Fruit fly (Drosophila melanogaster) whole organism, embryonic: ENCODE measurements around the gene PpV.
A peak's percentile ranks its signal among the peaks of the same experiment; 100 is the strongest.

Source experiments
- Bgb ChIP-seq: fragments of 200-800 bp; sonication (Bioruptor generic); IDR thresholded peaks from 2 replicates; pipeline ENCODE4 v1.3.6; 2022; ENCODE audit warnings: missing biosample characterization, missing genetic modification characterization; ENCODE audit not compliant: partially characterized antibody
- Blimp-1 ChIP-seq: fragments of 200-800 bp; sonication (Bioruptor generic); optimal IDR thresholded peaks from 3 replicates; lab custom pipeline; 2018; ENCODE audit warnings: missing biosample characterization, missing genetic modification characterization, mild to moderate bottlenecking, moderate library complexity, missing genetic modification reagents
- CG10366 ChIP-seq: fragments of 200-800 bp; sonication (Bioruptor generic); IDR thresholded peaks from 2 replicates; pipeline ENCODE4 v1.3.6; 2022; ENCODE audit warnings: missing biosample characterization, missing genetic modification characterization
- CG11504 ChIP-seq: fragments of 200-800 bp; sonication (Bioruptor generic); optimal IDR thresholded peaks from 3 replicates; lab custom pipeline; 2019; ENCODE audit warnings: missing biosample characterization, mild to moderate bottlenecking, missing genetic modification characterization, moderate library complexity
- CG13424 ChIP-seq: fragments of 200-800 bp; sonication (Bioruptor generic); optimal IDR thresholded peaks from 2 replicates; lab custom pipeline; 2019; ENCODE audit warnings: missing biosample characterization, mild to moderate bottlenecking, missing genetic modification characterization, moderate library complexity
- CG14965 ChIP-seq: fragments of 200-800 bp; sonication (Bioruptor generic); optimal IDR thresholded peaks from 2 replicates; lab custom pipeline; 2016; ENCODE audit warnings: missing biosample characterization, missing genetic modification characterization, borderline replicate concordance
- CG16815 ChIP-seq: fragments of 200-800 bp; sonication (Bioruptor generic); optimal IDR thresholded peaks from 3 replicates; lab custom pipeline; 2017; ENCODE audit warnings: missing biosample characterization, mild to moderate bottlenecking, missing genetic modification characterization
- CG17361 ChIP-seq: fragments of 200-800 bp; sonication (Bioruptor generic); IDR thresholded peaks from 3 replicates; pipeline ENCODE4 v1.3.6; 2022; ENCODE audit warnings: missing biosample characterization, missing genetic modification characterization
- CG18011 ChIP-seq: fragments of 200-800 bp; sonication (Bioruptor generic); optimal IDR thresholded peaks from 2 replicates; lab custom pipeline; 2017; ENCODE audit warnings: missing biosample characterization, missing genetic modification characterization, mild to moderate bottlenecking, moderate library complexity, missing genotype
- CG2889 ChIP-seq: fragments of 200-800 bp; sonication (Bioruptor generic); IDR thresholded peaks from 3 replicates; pipeline ENCODE4 v1.3.6; 2022; ENCODE audit warnings: missing biosample characterization, missing genetic modification characterization
- CG3281 ChIP-seq: fragments of 200-800 bp; sonication (Bioruptor generic); optimal IDR thresholded peaks from 3 replicates; lab custom pipeline; 2017; ENCODE audit warnings: missing biosample characterization, mild to moderate bottlenecking, missing genetic modification characterization
- CG3995 ChIP-seq: fragments of 200-800 bp; sonication (Bioruptor generic); optimal IDR thresholded peaks from 3 replicates; lab custom pipeline; 2016; ENCODE audit warnings: missing biosample characterization, missing genetic modification characterization
- CG4328 ChIP-seq: fragments of 200-800 bp; sonication (Bioruptor generic); optimal IDR thresholded peaks from 3 replicates; lab custom pipeline; 2017; ENCODE audit warnings: missing biosample characterization, missing genetic modification reagents, missing genetic modification characterization
- CG4360 ChIP-seq: fragments of 200-800 bp; sonication (Bioruptor generic); IDR thresholded peaks from 2 replicates; pipeline ENCODE4 v1.3.6; 2022; ENCODE audit warnings: missing biosample characterization, missing genetic modification characterization
- CG6175 ChIP-seq: fragments of 200-800 bp; sonication (Bioruptor generic); IDR thresholded peaks from 3 replicates; pipeline ENCODE4 v1.3.6; 2022; ENCODE audit warnings: missing biosample characterization, missing genetic modification characterization
- CG6683 ChIP-seq: fragments of 200-800 bp; sonication (Bioruptor generic); optimal IDR thresholded peaks from 2 replicates; lab custom pipeline; 2017; ENCODE audit warnings: missing biosample characterization, mild to moderate bottlenecking, missing genetic modification characterization, missing genetic modification reagents
- CG6813 ChIP-seq: fragments of 200-800 bp; sonication (Bioruptor generic); optimal IDR thresholded peaks from 2 replicates; lab custom pipeline; 2017; ENCODE audit warnings: missing biosample characterization, missing genetic modification characterization, mild to moderate bottlenecking, moderate library complexity, missing genetic modification reagents
- CG7357 ChIP-seq: fragments of 200-800 bp; sonication (Bioruptor generic); IDR thresholded peaks from 3 replicates; pipeline ENCODE4 v1.3.6; 2022; ENCODE audit warnings: missing biosample characterization, missing genetic modification characterization
- CG7372 ChIP-seq: fragments of 200-800 bp; sonication (Bioruptor generic); IDR thresholded peaks from 2 replicates; pipeline ENCODE4 v1.3.6; 2022; ENCODE audit warnings: missing biosample characterization, missing genetic modification characterization
- CG7928 ChIP-seq: fragments of 200-800 bp; sonication (Bioruptor generic); optimal IDR thresholded peaks from 2 replicates; lab custom pipeline; 2017; ENCODE audit warnings: missing biosample characterization, mild to moderate bottlenecking, missing genetic modification characterization
- D ChIP-seq, 2 experiments: fragments of 200-800 bp in 1 of 2; fragments of >200 bp in 1 of 2; sonication (Bioruptor generic) in 1 of 2; optimal IDR thresholded peaks; 2 replicates in 1 of 2; 3 replicates in 1 of 2; lab custom pipeline; 2017; ENCODE audit warnings: mild to moderate bottlenecking in 1 of 2, missing biosample characterization in 1 of 2, missing genetic modification characterization in 1 of 2, missing genetic modification reagents in 1 of 2
- D19A ChIP-seq: fragments of 200-800 bp; optimal IDR thresholded peaks from 3 replicates; lab custom pipeline; 2019; ENCODE audit warnings: missing biosample characterization, mild to moderate bottlenecking, missing genetic modification characterization, moderate library complexity
- Doc2 ChIP-seq: fragments of 200-800 bp; sonication (Bioruptor generic); IDR thresholded peaks from 2 replicates; pipeline ENCODE4 v1.3.6; 2022; ENCODE audit warnings: missing biosample characterization, missing genetic modification characterization
- Hr78 ChIP-seq, 2 experiments: fragments of 200-800 bp in 1 of 2; fragments of >200 bp in 1 of 2; sonication (Bioruptor generic) in 1 of 2; optimal IDR thresholded peaks; 2 replicates each; lab custom pipeline; 2017 to 2019; ENCODE audit warnings: missing biosample characterization in 2 of 2, missing genetic modification characterization in 2 of 2, mild to moderate bottlenecking in 1 of 2, moderate library complexity in 1 of 2
- Nf-YC ChIP-seq: fragments of 200-800 bp; optimal IDR thresholded peaks from 3 replicates; lab custom pipeline; 2019; ENCODE audit warnings: missing biosample characterization, mild to moderate bottlenecking, missing genetic modification characterization, moderate library complexity
- TFAM ChIP-seq: fragments of 200-800 bp; sonication (Bioruptor generic); optimal IDR thresholded peaks from 2 replicates; lab custom pipeline; 2017; ENCODE audit warnings: missing biosample characterization, missing genetic modification characterization, inconsistent platforms
- bbx ChIP-seq: fragments of 200-800 bp; sonication (Bioruptor generic); IDR thresholded peaks from 2 replicates; pipeline ENCODE4 v1.3.6; 2022; ENCODE audit warnings: missing biosample characterization, missing genetic modification characterization; ENCODE audit not compliant: partially characterized antibody
- cas ChIP-seq: fragments of 200-800 bp; sonication (Bioruptor generic); IDR thresholded peaks from 2 replicates; pipeline ENCODE4 v1.3.6; 2022; ENCODE audit warnings: missing biosample characterization, missing genetic modification characterization
- cato ChIP-seq: fragments of 200-800 bp; sonication (Bioruptor generic); optimal IDR thresholded peaks from 2 replicates; lab custom pipeline; 2016; ENCODE audit warnings: missing biosample characterization, missing genetic modification characterization, borderline replicate concordance
- chinmo ChIP-seq: fragments of 200-800 bp; sonication (Bioruptor generic); IDR thresholded peaks from 4 replicates; pipeline ENCODE4 v1.3.6; 2022; ENCODE audit warnings: missing biosample characterization, missing genetic modification characterization; ENCODE audit not compliant: partially characterized antibody
- ci ChIP-seq: fragments of 200-800 bp; sonication (Bioruptor generic); IDR thresholded peaks from 3 replicates; pipeline ENCODE4 v1.3.6; 2022; ENCODE audit warnings: missing biosample characterization, missing genetic modification characterization
- ewg ChIP-seq: fragments of 200-800 bp; sonication (Bioruptor generic); optimal IDR thresholded peaks from 3 replicates; lab custom pipeline; 2017; ENCODE audit warnings: mild to moderate bottlenecking, missing biosample characterization, missing genetic modification reagents, missing genetic modification characterization
- fu2 ChIP-seq: fragments of 200-800 bp; sonication (Bioruptor generic); optimal IDR thresholded peaks from 2 replicates; lab custom pipeline; 2016; ENCODE audit warnings: missing biosample characterization, missing genetic modification characterization
- grn ChIP-seq: fragments of 200-800 bp; sonication (Bioruptor generic); optimal IDR thresholded peaks from 3 replicates; lab custom pipeline; 2017; ENCODE audit warnings: missing biosample characterization, missing genetic modification characterization
- her ChIP-seq: fragments of 200-800 bp; sonication (Bioruptor generic); optimal IDR thresholded peaks from 2 replicates; lab custom pipeline; 2016; ENCODE audit warnings: missing biosample characterization, missing genetic modification characterization
- lbe ChIP-seq: fragments of 200-800 bp; sonication (Bioruptor generic); optimal IDR thresholded peaks from 2 replicates; lab custom pipeline; 2016; ENCODE audit warnings: missing biosample characterization, mild to moderate bottlenecking, missing genetic modification characterization
- mam ChIP-seq: fragments of 200-800 bp; sonication (Bioruptor generic); optimal IDR thresholded peaks from 3 replicates; lab custom pipeline; 2016; ENCODE audit warnings: missing biosample characterization, missing genetic modification characterization
- phol ChIP-seq: fragments of 200-800 bp; sonication (Bioruptor generic); optimal IDR thresholded peaks from 3 replicates; lab custom pipeline; 2018; ENCODE audit warnings: missing biosample characterization, mild to moderate bottlenecking, missing genetic modification characterization, moderate library complexity
- pum ChIP-seq: fragments of 200-800 bp; sonication (Bioruptor generic); optimal IDR thresholded peaks from 2 replicates; lab custom pipeline; 2016; ENCODE audit warnings: missing biosample characterization, missing genetic modification characterization
- pzg ChIP-seq: fragments of 200-800 bp; sonication (Bioruptor generic); optimal IDR thresholded peaks from 3 replicates; lab custom pipeline; 2018; ENCODE audit warnings: missing biosample characterization, mild to moderate bottlenecking, missing genetic modification characterization, moderate library complexity
- ranshi ChIP-seq: fragments of 200-800 bp; sonication (Bioruptor generic); IDR thresholded peaks from 2 replicates; pipeline ENCODE4 v1.3.6; 2022; ENCODE audit warnings: missing biosample characterization, missing genetic modification characterization
- sd ChIP-seq: fragments of 200-800 bp; sonication (Bioruptor generic); optimal IDR thresholded peaks from 3 replicates; lab custom pipeline; 2018; ENCODE audit warnings: missing biosample characterization, mild to moderate bottlenecking, missing genetic modification characterization, moderate library complexity
- so ChIP-seq: fragments of 200-800 bp; sonication (Bioruptor generic); IDR thresholded peaks from 3 replicates; pipeline ENCODE4 v1.3.6; 2022; ENCODE audit warnings: missing biosample characterization, missing genetic modification characterization
- stwl ChIP-seq: fragments of 200-800 bp; sonication (Bioruptor generic); optimal IDR thresholded peaks from 3 replicates; lab custom pipeline; 2018; ENCODE audit warnings: missing biosample characterization, mild to moderate bottlenecking, missing genetic modification characterization, moderate library complexity
- tio ChIP-seq: fragments of 200-800 bp; sonication (Bioruptor generic); optimal IDR thresholded peaks from 2 replicates; lab custom pipeline; 2017; ENCODE audit warnings: missing biosample characterization, missing genetic modification characterization, inconsistent platforms
- toy ChIP-seq: fragments of 200-800 bp; sonication (Bioruptor generic); IDR thresholded peaks from 2 replicates; pipeline ENCODE4 v1.3.6; 2022; ENCODE audit warnings: missing biosample characterization, missing genetic modification characterization
- twi ChIP-seq: fragments of 200-800 bp; optimal IDR thresholded peaks from 2 replicates; lab custom pipeline; 2019; ENCODE audit warnings: missing biosample characterization, mild to moderate bottlenecking, missing genetic modification characterization, moderate library complexity
- unc-4 ChIP-seq: fragments of 200-800 bp; sonication (Bioruptor generic); IDR thresholded peaks from 2 replicates; pipeline ENCODE4 v1.3.6; 2022; ENCODE audit warnings: missing biosample characterization, missing genetic modification characterization; ENCODE audit not compliant: partially characterized antibody
- z ChIP-seq: fragments of 200-800 bp; sonication (Bioruptor generic); IDR thresholded peaks from 3 replicates; pipeline ENCODE4 v1.3.6; 2022; ENCODE audit warnings: missing biosample characterization, missing genetic modification characterization

Gene PpV

DNA sequence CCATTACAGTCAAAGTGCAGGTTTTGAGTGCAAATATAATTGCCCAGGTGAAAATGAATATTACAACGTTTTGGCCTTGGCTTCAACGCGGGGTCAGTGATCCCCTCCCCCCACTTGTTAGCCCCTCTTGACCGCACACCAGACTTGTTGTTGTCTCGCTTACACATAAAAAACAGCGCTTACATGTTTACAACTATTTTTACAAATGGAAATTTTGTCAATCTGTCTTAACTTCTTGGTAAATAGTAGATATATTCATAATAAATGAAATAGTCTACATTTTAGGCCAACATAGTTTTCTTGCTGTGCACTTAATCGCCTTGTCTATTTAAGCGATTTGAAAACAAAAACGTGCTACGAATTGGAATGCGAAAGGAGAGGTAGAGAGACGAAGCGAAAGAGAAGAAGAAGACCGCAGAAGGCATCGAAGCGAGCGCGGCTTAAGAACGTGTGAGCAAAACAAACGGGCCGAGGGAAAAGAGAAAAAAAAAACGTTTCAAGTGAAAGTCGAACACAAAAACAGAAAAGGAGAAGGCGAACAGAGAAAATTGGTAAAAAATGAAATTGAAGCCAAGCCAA is 32.7 kb downstream of the PpV start (continued):
- TF ChIP-seq CG16815 (GFP tag; lab: Kevin White, UChicago) = no peak
- peak; percentile 10 for TF ChIP-seq CG6683
- no peak for TF ChIP-seq z (GFP tag; lab: Robert Waterston, UW)
- TF ChIP-seq CG6813 (GFP tag; lab: Kevin White, UChicago) = peak; percentile 59
- no peak for TF ChIP-seq grn (GFP tag; lab: Kevin White, UChicago)
- no peak for TF ChIP-seq her
- no peak for TF ChIP-seq cas (GFP tag; lab: Robert Waterston, UW)
- peak; percentile 58 for TF ChIP-seq ranshi
- TF ChIP-seq chinmo (GFP tag; lab: Robert Waterston, UW) = no peak
- no peak for TF ChIP-seq TFAM (GFP tag; lab: Kevin White, UChicago)
- no peak for TF ChIP-seq cato (GFP tag; lab: Kevin White, UChicago)
- no peak for TF ChIP-seq CG17361 (GFP tag; lab: Robert Waterston, UW)
- TF ChIP-seq D19A (tag; lab: Kevin White, UChicago) = peak; percentile 54
- no peak for TF ChIP-seq Nf-YC (tag; lab: Kevin White, UChicago)
- peak; percentile 43; the same call in 1 of the 2 replicates for TF ChIP-seq CG4360 (GFP tag; lab: Robert Waterston, UW)
- TF ChIP-seq D (optimal IDR thresholded peaks at IDR 0.05; lab: Kevin White, UChicago) = no peak
- no peak for TF ChIP-seq D (GFP tag; optimal IDR thresholded peaks at IDR 0.05; lab: Kevin White, UChicago)
- TF ChIP-seq tio = peak; percentile 5
- TF ChIP-seq ewg = peak; percentile 27
- peak; percentile 39 for TF ChIP-seq CG3281
- peak; percentile 88 for TF ChIP-seq Blimp-1
- no peak for TF ChIP-seq CG3995 (GFP tag; lab: Kevin White, UChicago)
- TF ChIP-seq pzg (GFP tag; lab: Kevin White, UChicago) = no peak
- no peak for TF ChIP-seq unc-4 (GFP tag; lab: Robert Waterston, UW)
- peak; percentile 65 for TF ChIP-seq CG13424 (tag; lab: Kevin White, UChicago)
- TF ChIP-seq stwl (tag; lab: Kevin White, UChicago) = no peak
- TF ChIP-seq Doc2 = no peak
- peak; percentile 57 for TF ChIP-seq phol (tag; lab: Kevin White, UChicago)
- TF ChIP-seq sd = peak; percentile 89
- peak; percentile 14 for TF ChIP-seq mam (GFP tag; lab: Kevin White, UChicago)
- TF ChIP-seq lbe (GFP tag; lab: Kevin White, UChicago) = no peak
- no peak for TF ChIP-seq toy (GFP tag; lab: Robert Waterston, UW)
- TF ChIP-seq twi (tag; lab: Kevin White, UChicago) = no peak
- TF ChIP-seq CG2889 = peak; percentile 57; the same call in 1 of the 3 replicates
- peak; percentile 55 for TF ChIP-seq CG10366 (GFP tag; lab: Robert Waterston, UW)
- TF ChIP-seq CG14965 (GFP tag; lab: Kevin White, UChicago) = no peak
- peak; percentile 45; the same call in 1 of the 3 replicates for TF ChIP-seq CG6175
- TF ChIP-seq CG18011 = no peak
- peak; percentile 87 for TF ChIP-seq ci (GFP tag; lab: Robert Waterston, UW)
- peak; percentile 28; the same call in 1 of the 3 replicates for TF ChIP-seq CG7357 (GFP tag; lab: Robert Waterston, UW)
- no peak for TF ChIP-seq CG7928
- TF ChIP-seq CG11504 = peak; percentile 52
- TF ChIP-seq pum (GFP tag; lab: Kevin White, UChicago) = peak; percentile 4
- no peak for TF ChIP-seq Bgb (GFP tag; lab: Robert Waterston, UW)
- TF ChIP-seq CG7372 (GFP tag; lab: Robert Waterston, UW) = no peak
- TF ChIP-seq fu2 (GFP tag; lab: Kevin White, UChicago) = no peak
- no peak for TF ChIP-seq CG4328 (GFP tag; lab: Kevin White, UChicago)
- peak; percentile 64; the same call in 1 of the 3 replicates for TF ChIP-seq so (GFP tag; lab: Robert Waterston, UW)
- no peak for TF ChIP-seq bbx
- peak in 1 of 2 experiments; percentile 54 for TF ChIP-seq Hr78 (GFP tag; optimal IDR thresholded peaks at IDR 0.05; lab: Kevin White, UChicago)
